Worm (Caenorhabditis elegans): ENCODE data around the gene apc-17.

The apc-17 gene

DNA sequence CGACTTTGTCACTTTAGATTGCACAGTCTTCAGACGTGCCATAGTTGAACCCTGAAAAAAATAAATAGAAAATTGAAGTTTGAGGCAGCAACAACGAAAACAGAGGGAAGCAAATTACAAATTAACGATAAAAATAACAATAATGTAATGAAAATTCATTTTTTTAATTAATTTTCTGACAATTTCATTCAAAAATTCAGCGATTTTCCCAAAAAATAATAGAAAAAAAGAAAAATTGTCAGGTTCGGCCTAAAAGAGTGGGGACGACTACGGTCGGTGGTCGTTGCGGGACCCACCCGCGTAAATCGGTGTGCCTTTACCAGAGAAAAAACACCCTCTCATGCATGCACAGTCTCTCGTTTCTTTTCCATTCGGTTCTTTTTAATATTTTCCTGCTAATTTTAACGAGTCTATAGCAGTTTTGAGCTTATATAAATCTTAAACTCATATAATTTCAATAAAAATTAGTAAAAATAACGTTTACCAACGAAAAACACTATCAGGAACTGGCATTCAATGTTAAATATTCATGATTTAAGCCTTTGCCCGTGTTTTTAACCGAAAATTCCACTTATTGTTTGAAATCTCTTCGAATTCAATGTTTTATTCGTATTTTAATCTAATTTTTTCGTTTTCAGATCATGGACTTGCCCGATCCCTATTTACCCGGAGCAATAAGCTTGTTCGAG, 18.5 kb downstream of the apc-17 start, which contains the start of the genes rps-9 and lsm-1 (continued):
- TF ChIP-seq ceh-100 (GFP tag; IDR thresholded peaks at IDR 0.05) (no peak), lin-26 (GFP tag; IDR thresholded peaks at IDR 0.05) (no peak), akir-1 (GFP tag; optimal IDR thresholded peaks at IDR 0.05) (no peak), F49E8.2 (tag; optimal IDR thresholded peaks at IDR 0.05; ENCODE audit: insufficient read depth) (peak; percentile 33), nhr-80 (tag; optimal IDR thresholded peaks at IDR 0.05) (no peak), sptf-2 (GFP tag; optimal IDR thresholded peaks at IDR 0.05) (no peak), F39B2.1 (GFP tag; IDR thresholded peaks at IDR 0.05) (no peak), aptf-3 (GFP tag; IDR thresholded peaks at IDR 0.05) (no peak), snpc-3.4 (tag; optimal IDR thresholded peaks at IDR 0.05) (no peak), mel-28 (tag; optimal IDR thresholded peaks at IDR 0.05; ENCODE audit: borderline replicate concordance) (no peak), ztf-25 (GFP tag; IDR thresholded peaks at IDR 0.05) (no peak), lin-54 (GFP tag; optimal IDR thresholded peaks at IDR 0.05) (peak; percentile 40), athp-1 (tag; optimal IDR thresholded peaks at IDR 0.05) (no peak), ekl-4 (GFP tag; IDR thresholded peaks at IDR 0.05) (no peak), cebp-1 (GFP tag; IDR thresholded peaks at IDR 0.05) (no peak), cebp-1 (tag; optimal IDR thresholded peaks at IDR 0.05) (peak; percentile 11), zim-3 (tag; optimal IDR thresholded peaks at IDR 0.05) (no peak), hlh-12 (tag; optimal IDR thresholded peaks at IDR 0.05) (no peak), snpc-4 (GFP tag; optimal IDR thresholded peaks at IDR 0.05) (no peak), snpc-4 (tag; optimal IDR thresholded peaks at IDR 0.05) (peak in 2 of 4 experiments; percentile 39 to 46), ceh-91 (GFP tag; IDR thresholded peaks at IDR 0.05) (peak; percentile 70), Y53G8AR.9 (GFP tag; conservative IDR thresholded peaks at IDR 0.05) (no peak), gei-17 (GFP tag; optimal IDR thresholded peaks at IDR 0.05) (no peak), pbrm-1 (GFP tag; IDR thresholded peaks at IDR 0.05) (peak; percentile 6; the same call in 1 of the 2 replicates), ccch-3 (GFP tag; optimal IDR thresholded peaks at IDR 0.05) (no peak), K11D2.4 (GFP tag; IDR thresholded peaks at IDR 0.05) (no peak), B0019.2 (GFP tag; conservative IDR thresholded peaks at IDR 0.05) (no peak), B0336.3 (GFP tag; IDR thresholded peaks at IDR 0.05) (no peak), sdz-38 (tag; optimal IDR thresholded peaks at IDR 0.05) (no peak), rcor-1 (GFP tag; IDR thresholded peaks at IDR 0.05) (0 out of 2 replicates have a peak, but pooled peaks have one; percentile 16), dox-1 (GFP tag; IDR thresholded peaks at IDR 0.05) (peak; percentile 57; the same call in 1 of the 2 replicates), him-1 (tag; optimal IDR thresholded peaks at IDR 0.05) (no peak), unc-62 (GFP tag; optimal IDR thresholded peaks at IDR 0.05) (no peak), ceh-58 (GFP tag; IDR thresholded peaks at IDR 0.05) (no peak), mes-4 (tag; optimal IDR thresholded peaks at IDR 0.05) (no peak), snpc-1.1 (tag; optimal IDR thresholded peaks at IDR 0.05; ENCODE audit: insufficient read depth) (peak; percentile 8), aptf-2 (GFP tag; conservative IDR thresholded peaks at IDR 0.05) (no peak), nhr-90 (tag; optimal IDR thresholded peaks at IDR 0.05) (no peak), Y56A3A.18 (GFP tag; IDR thresholded peaks at IDR 0.05) (no peak), Y95B8A.8 (GFP tag; IDR thresholded peaks at IDR 0.05) (no peak), efl-1 (GFP tag; optimal IDR thresholded peaks at IDR 0.05) (peak; percentile 46), tbx-9 (tag; optimal IDR thresholded peaks at IDR 0.05; ENCODE audit: borderline replicate concordance) (no peak), ztf-3 (GFP tag; optimal IDR thresholded peaks at IDR 0.05) (no peak), madf-6 (GFP tag; IDR thresholded peaks at IDR 0.05) (peak; percentile 65), cebp-2 (GFP tag; IDR thresholded peaks at IDR 0.05) (no peak), hrde-1 (tag; optimal IDR thresholded peaks at IDR 0.05; ENCODE audit: borderline replicate concordance) (no peak), ztf-26 (tag; optimal IDR thresholded peaks at IDR 0.05) (no peak), snpc-1.3 (tag; optimal IDR thresholded peaks at IDR 0.05; ENCODE audit: insufficient read depth) (peak; percentile 10)

All from whole organism, young adult.